Fruit fly (Drosophila melanogaster): Measurements from ENCODE around the gene nero.

DNA sequence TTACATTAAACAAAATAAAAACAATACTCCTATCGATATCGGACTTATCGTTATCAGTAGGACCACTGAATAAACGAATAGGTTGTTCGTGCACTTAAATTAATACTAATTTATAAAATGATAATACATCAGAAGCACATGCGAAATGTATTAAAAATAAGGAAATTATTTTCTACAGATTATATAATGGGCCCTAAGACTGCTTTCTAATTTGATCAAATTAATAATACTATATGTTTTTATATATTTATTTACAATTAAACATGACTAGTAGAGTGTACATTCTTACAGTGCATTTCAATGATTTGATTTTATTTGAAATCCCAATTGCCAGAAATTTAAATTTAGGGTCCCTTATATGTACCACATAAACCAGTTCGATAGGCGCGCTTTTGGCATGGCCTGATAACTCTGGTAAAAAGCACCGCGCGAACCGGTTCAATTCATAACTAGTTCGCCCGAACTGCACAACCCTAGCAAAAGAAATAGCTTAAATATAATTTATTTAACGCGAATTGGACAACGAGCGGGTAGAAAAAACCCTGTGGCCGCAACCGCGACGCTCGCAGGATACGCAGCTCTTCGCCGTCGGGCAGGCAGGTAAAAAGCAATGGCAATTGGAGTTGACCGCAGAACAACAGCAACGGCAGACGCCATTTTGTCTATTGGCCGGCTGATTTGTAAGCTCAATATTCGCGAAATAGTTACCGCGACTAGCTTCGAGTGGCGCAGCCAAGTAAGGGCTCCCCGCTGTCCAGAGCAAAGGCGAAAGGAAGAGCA, 29.4 kb upstream of the nero start, which contains the start of the genes CG2126 and faf:
- TF ChIP-seq Smox (GFP tag; optimal IDR thresholded peaks at IDR 0.05) (no peak), cyc (GFP tag; optimal IDR thresholded peaks at IDR 0.05) (no peak), CG6792 (GFP tag; optimal IDR thresholded peaks at IDR 0.05) (peak; percentile 53), eg (GFP tag; IDR thresholded peaks at IDR 0.05) (peak; percentile 75), CG10631 (GFP tag; optimal IDR thresholded peaks at IDR 0.05) (no peak), Lpt (GFP tag; optimal IDR thresholded peaks at IDR 0.05) (peak; percentile 42), topi (GFP tag; optimal IDR thresholded peaks at IDR 0.05) (no peak), Hr4 (GFP tag; optimal IDR thresholded peaks at IDR 0.05) (no peak), salr (GFP tag; optimal IDR thresholded peaks at IDR 0.05) (no peak), CG15336 (GFP tag; IDR thresholded peaks at IDR 0.05) (peak; percentile 58)

Data from whole organism, prepupa.